Fruit fly (Drosophila melanogaster): ENCODE measurements around the gene CG11722.

The CG11722 gene

DNA sequence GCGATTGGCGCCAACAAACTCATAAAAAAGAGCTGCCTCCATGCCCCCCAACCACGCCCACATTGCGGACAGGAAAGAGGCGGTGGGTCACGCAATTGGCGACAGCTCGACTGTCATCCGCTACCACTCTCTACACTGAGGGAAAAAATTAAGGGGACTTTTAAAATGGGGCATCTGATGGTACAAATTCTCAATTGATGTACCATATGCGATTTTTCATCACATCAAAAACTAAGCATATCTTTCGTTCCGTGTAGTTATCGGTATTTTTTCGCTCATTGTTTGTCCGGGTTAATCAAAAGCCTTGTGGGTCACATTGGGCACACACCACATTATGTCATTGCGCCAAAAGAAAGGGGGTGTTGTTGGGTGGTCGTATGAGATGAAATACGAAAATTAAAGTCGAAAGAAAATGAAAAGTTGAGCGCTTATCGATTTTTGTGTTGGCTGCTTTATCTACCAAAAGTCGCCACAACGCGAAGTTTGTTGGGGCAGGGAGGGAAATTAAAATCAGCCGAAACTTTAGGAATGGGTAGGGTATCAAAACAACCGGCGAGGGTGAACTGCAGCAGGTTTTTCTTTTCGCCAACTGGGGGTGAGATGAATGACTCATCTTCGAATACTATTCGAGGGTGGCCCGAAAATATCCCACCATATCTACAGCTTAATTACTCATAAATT is 21.2 kb downstream of the CG11722 start:
- TF ChIP-seq CG15336 (GFP tag; IDR thresholded peaks at IDR 0.05) (no peak), CG9139 (GFP tag; optimal IDR thresholded peaks at IDR 0.05) (no peak), Smox (GFP tag; optimal IDR thresholded peaks at IDR 0.05) (no peak), svp (GFP tag) (peak; percentile 48), vri (GFP tag; optimal IDR thresholded peaks at IDR 0.05) (peak; percentile 56), OdsH (GFP tag; optimal IDR thresholded peaks at IDR 0.05) (no peak), CG6163 (GFP tag; IDR thresholded peaks at IDR 0.05) (peak; percentile 45; the same call in 1 of the 3 replicates)

DNA sequence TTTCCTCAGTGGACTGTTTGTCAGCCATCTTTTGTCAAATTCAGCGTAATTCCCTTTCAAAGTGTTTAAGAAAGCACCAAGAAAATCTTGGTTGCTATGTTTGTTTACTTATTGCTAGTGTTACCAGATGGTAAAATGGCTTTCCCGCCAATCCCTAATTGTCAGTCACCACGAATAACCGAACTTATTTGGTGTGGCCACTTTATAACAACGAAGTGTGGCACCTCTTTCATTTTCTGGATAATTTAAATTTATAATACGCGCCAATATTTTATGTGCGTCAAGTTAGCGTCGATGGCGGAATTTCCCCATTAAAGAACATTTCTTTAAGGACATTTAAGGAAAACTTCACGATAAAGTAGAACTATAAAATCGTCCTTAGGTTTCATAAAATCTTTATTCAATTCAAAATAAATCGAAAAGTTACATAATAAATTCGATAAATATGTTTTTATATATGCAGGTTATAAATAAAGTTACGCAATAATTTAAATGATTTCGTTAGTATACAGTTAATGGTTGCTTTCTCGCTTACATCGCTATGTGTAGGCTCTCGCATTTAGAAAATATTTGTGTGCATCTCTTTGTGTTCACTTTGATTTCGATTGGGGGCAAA is 44.1 kb downstream of the CG11722 start, which contains the start of gene CG5359:
CG5359 (minus strand) TSS at position 103 of the 616 bp plus-strand sequence.
- TF ChIP-seq vri (GFP tag; optimal IDR thresholded peaks at IDR 0.05) = peak; percentile 55
- TF ChIP-seq fkh (GFP tag; optimal IDR thresholded peaks at IDR 0.05) = peak; percentile 98
- no peak for TF ChIP-seq Met (GFP tag; optimal IDR thresholded peaks at IDR 0.05)

DNA sequence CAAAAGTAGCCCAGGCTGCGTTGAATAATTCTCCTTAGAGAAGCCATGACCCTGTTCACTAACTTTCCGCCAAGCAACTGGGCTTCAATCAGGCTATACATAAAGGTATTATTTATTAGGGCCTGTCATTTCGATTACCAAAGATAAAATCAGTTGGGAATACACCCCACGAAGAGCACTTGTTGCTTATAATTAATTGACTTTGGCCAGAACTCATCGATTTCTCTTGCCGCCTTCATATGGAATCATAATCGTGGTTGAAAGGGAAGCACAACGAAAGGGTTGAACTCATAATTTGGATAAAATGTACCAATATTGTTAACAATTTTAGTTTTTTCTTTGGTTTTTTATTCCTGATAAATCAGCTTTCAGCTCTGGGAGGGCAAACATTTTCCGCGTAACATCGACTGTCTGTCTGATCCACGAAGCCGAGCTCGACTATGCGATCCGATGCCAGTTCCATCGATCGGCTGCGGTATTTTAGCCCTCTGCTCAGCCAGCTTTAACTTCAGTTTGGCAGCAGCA is 48.6 kb downstream of the CG11722 start, which contains the start of the genes Gr85a and Spn85F:
Gr85a (minus strand) TSS at position 101 of the 525 bp plus-strand sequence.
Spn85F (plus strand) TSS at position 475 of the 525 bp plus-strand sequence.
- no peak for TF ChIP-seq spab (GFP tag; optimal IDR thresholded peaks at IDR 0.05)
- no peak for TF ChIP-seq Sox15 (GFP tag; optimal IDR thresholded peaks at IDR 0.05)
- no peak for TF ChIP-seq CG31627 (GFP tag; optimal IDR thresholded peaks at IDR 0.05)
- no peak for TF ChIP-seq CG10631 (GFP tag; optimal IDR thresholded peaks at IDR 0.05)
- no peak for TF ChIP-seq Met (GFP tag; optimal IDR thresholded peaks at IDR 0.05)
- TF ChIP-seq vri (GFP tag; optimal IDR thresholded peaks at IDR 0.05) = no peak
- TF ChIP-seq CG8319 (GFP tag; optimal IDR thresholded peaks at IDR 0.05) = no peak
- TF ChIP-seq CG32006 (GFP tag; optimal IDR thresholded peaks at IDR 0.05) = no peak
- TF ChIP-seq CG11902 (GFP tag; optimal IDR thresholded peaks at IDR 0.05) = no peak
- TF ChIP-seq CG7368 (GFP tag; optimal IDR thresholded peaks at IDR 0.05) = no peak
- TF ChIP-seq CG6792 (GFP tag; optimal IDR thresholded peaks at IDR 0.05) = no peak
- no peak for TF ChIP-seq Hr39 (GFP tag; optimal IDR thresholded peaks at IDR 0.05)
- TF ChIP-seq CG34406 (GFP tag; optimal IDR thresholded peaks at IDR 0.05) = no peak
- no peak for TF ChIP-seq Blimp-1 (GFP tag; optimal IDR thresholded peaks at IDR 0.05)
- no peak for TF ChIP-seq CG10669 (GFP tag; optimal IDR thresholded peaks at IDR 0.05)
- TF ChIP-seq lz (GFP tag; optimal IDR thresholded peaks at IDR 0.05) = no peak

Measured in whole organism, prepupa.